Fruit fly (Drosophila melanogaster) Kc167 (cell line): ENCODE data around the gene CG43121.

ENCODE experiments used
- Myc ChIP-seq: fragments of >200 bp; optimal IDR thresholded peaks from 2 replicates; lab custom pipeline; 2017; ENCODE audit warnings: missing external identifiers
- Sin3A ChIP-seq: fragments of >200 bp; optimal IDR thresholded peaks from 2 replicates; lab custom pipeline; 2018; ENCODE audit warnings: missing external identifiers
- insv ChIP-seq: fragments of >200 bp; optimal IDR thresholded peaks from 3 replicates; lab custom pipeline; 2018; ENCODE audit warnings: missing external identifiers
- psq ChIP-seq: fragments of >200 bp; optimal IDR thresholded peaks from 2 replicates; lab custom pipeline; 2017; ENCODE audit warnings: missing external identifiers

dm6 chr3L:14647210-14647869 lies 24.9 kb downstream of the CG43121 start:
- TF ChIP-seq psq (lab: Kevin White, UChicago): no peak
- TF ChIP-seq Sin3A (lab: Kevin White, UChicago): no peak
- no peak for TF ChIP-seq insv (lab: Kevin White, UChicago)
- no peak for TF ChIP-seq Myc (lab: Kevin White, UChicago)
